Fruit fly (Drosophila melanogaster) whole organism, embryonic: Measurements from ENCODE around the gene CatB.

ENCODE experiments used
- Asciz ChIP-seq: fragments of 200-800 bp; sonication (Bioruptor generic); optimal IDR thresholded peaks from 2 replicates; lab custom pipeline; 2017; ENCODE audit warnings: missing biosample characterization, mild to moderate bottlenecking, missing genetic modification characterization, missing genetic modification reagents
- CG10321 ChIP-seq: fragments of 200-800 bp; sonication (Bioruptor generic); IDR thresholded peaks from 2 replicates; pipeline ENCODE4 v1.3.6; 2022; ENCODE audit warnings: missing biosample characterization, missing genetic modification characterization
- CG10654 ChIP-seq: fragments of 200-800 bp; sonication (Bioruptor generic); optimal IDR thresholded peaks from 2 replicates; lab custom pipeline; 2016; ENCODE audit warnings: missing biosample characterization, missing genetic modification characterization
- CG12769 ChIP-seq: fragments of 200-800 bp; sonication (Bioruptor generic); optimal IDR thresholded peaks from 2 replicates; lab custom pipeline; 2019; ENCODE audit warnings: missing biosample characterization, mild to moderate bottlenecking, missing genetic modification characterization, moderate library complexity
- CG14441 ChIP-seq: fragments of 200-800 bp; sonication (Bioruptor generic); IDR thresholded peaks from 2 replicates; pipeline ENCODE4 v1.3.6; 2022; ENCODE audit warnings: missing biosample characterization, missing genetic modification characterization
- CG14710 ChIP-seq: fragments of 200-800 bp; sonication (Bioruptor generic); optimal IDR thresholded peaks from 3 replicates; lab custom pipeline; 2019; ENCODE audit warnings: missing biosample characterization, mild to moderate bottlenecking, missing genetic modification characterization, moderate library complexity
- CG14965 ChIP-seq: fragments of 200-800 bp; sonication (Bioruptor generic); optimal IDR thresholded peaks from 2 replicates; lab custom pipeline; 2016; ENCODE audit warnings: missing biosample characterization, missing genetic modification characterization, borderline replicate concordance
- CG15479 ChIP-seq: fragments of 200-800 bp; sonication (Bioruptor generic); optimal IDR thresholded peaks from 3 replicates; lab custom pipeline; 2019; ENCODE audit warnings: missing biosample characterization, mild to moderate bottlenecking, missing genetic modification characterization, moderate library complexity
- CG15601 ChIP-seq: fragments of 200-800 bp; sonication (Bioruptor generic); optimal IDR thresholded peaks from 3 replicates; lab custom pipeline; 2019; ENCODE audit warnings: missing biosample characterization, mild to moderate bottlenecking, missing genetic modification characterization, moderate library complexity
- CG17186 ChIP-seq: fragments of 200-800 bp; sonication (Bioruptor generic); optimal IDR thresholded peaks from 3 replicates; lab custom pipeline; 2017; ENCODE audit warnings: missing biosample characterization, missing genetic modification reagents, missing genetic modification characterization
- CG17385 ChIP-seq: fragments of 200-800 bp; sonication (Bioruptor generic); optimal IDR thresholded peaks from 3 replicates; lab custom pipeline; 2018; ENCODE audit warnings: missing biosample characterization, mild to moderate bottlenecking, missing genetic modification characterization
- CG1792 ChIP-seq: fragments of 200-800 bp; sonication (Bioruptor generic); optimal IDR thresholded peaks from 2 replicates; lab custom pipeline; 2016; ENCODE audit warnings: missing biosample characterization, missing genetic modification characterization
- CG2116 ChIP-seq: fragments of 200-800 bp; sonication (Bioruptor generic); optimal IDR thresholded peaks from 3 replicates; lab custom pipeline; 2018; ENCODE audit warnings: missing biosample characterization, mild to moderate bottlenecking, missing genetic modification characterization
- CG2875 ChIP-seq: fragments of 200-800 bp; sonication (Bioruptor generic); optimal IDR thresholded peaks from 2 replicates; lab custom pipeline; 2017; ENCODE audit warnings: missing biosample characterization, mild to moderate bottlenecking, missing genetic modification characterization, missing genetic modification reagents
- CG3163 ChIP-seq: fragments of 200-800 bp; sonication (Bioruptor generic); optimal IDR thresholded peaks from 3 replicates; lab custom pipeline; 2016; ENCODE audit warnings: missing biosample characterization, missing genetic modification characterization
- CG32532 ChIP-seq: fragments of 200-800 bp; sonication (Bioruptor generic); IDR thresholded peaks from 2 replicates; pipeline ENCODE4 v1.3.6; 2022; ENCODE audit warnings: missing biosample characterization, missing genetic modification characterization
- CG32772 ChIP-seq: fragments of 200-800 bp; sonication (Bioruptor generic); IDR thresholded peaks from 2 replicates; pipeline ENCODE4 v1.3.6; 2022; ENCODE audit warnings: missing biosample characterization, missing genetic modification characterization
- CG3281 ChIP-seq: fragments of 200-800 bp; sonication (Bioruptor generic); optimal IDR thresholded peaks from 3 replicates; lab custom pipeline; 2017; ENCODE audit warnings: missing biosample characterization, mild to moderate bottlenecking, missing genetic modification characterization
- CG6654 ChIP-seq: fragments of 200-800 bp; sonication (Bioruptor generic); optimal IDR thresholded peaks from 2 replicates; lab custom pipeline; 2017; ENCODE audit warnings: missing biosample characterization, mild to moderate bottlenecking, missing genetic modification characterization
- CG8924 ChIP-seq: fragments of 200-800 bp; optimal IDR thresholded peaks from 3 replicates; lab custom pipeline; 2019; ENCODE audit warnings: missing biosample characterization, mild to moderate bottlenecking, missing genetic modification characterization, moderate library complexity
- CG9215 ChIP-seq: fragments of 200-800 bp; sonication (Bioruptor generic); IDR thresholded peaks from 2 replicates; pipeline ENCODE4 v1.3.6; 2022; ENCODE audit warnings: missing biosample characterization, missing genetic modification characterization
- CTCF ChIP-seq: fragments of 200-800 bp; sonication (Bioruptor generic); optimal IDR thresholded peaks from 2 replicates; lab custom pipeline; 2017; ENCODE audit warnings: missing biosample characterization, mild to moderate bottlenecking, missing genetic modification characterization, moderate library complexity
- Oli ChIP-seq: fragments of 200-800 bp; sonication (Bioruptor generic); optimal IDR thresholded peaks from 2 replicates; lab custom pipeline; 2018; ENCODE audit warnings: missing biosample characterization, mild to moderate bottlenecking, missing genetic modification characterization, moderate library complexity
- Scr ChIP-seq: fragments of 200-800 bp; sonication (Bioruptor generic); IDR thresholded peaks from 2 replicates; pipeline ENCODE4 v1.3.6; 2022; ENCODE audit warnings: missing biosample characterization, missing genetic modification characterization; ENCODE audit not compliant: partially characterized antibody
- TFAM ChIP-seq: fragments of 200-800 bp; sonication (Bioruptor generic); optimal IDR thresholded peaks from 2 replicates; lab custom pipeline; 2017; ENCODE audit warnings: missing biosample characterization, missing genetic modification characterization, inconsistent platforms
- Xbp1 ChIP-seq: fragments of 200-800 bp; sonication (Bioruptor generic); optimal IDR thresholded peaks from 3 replicates; lab custom pipeline; 2016; ENCODE audit warnings: missing biosample characterization, mild to moderate bottlenecking, missing genetic modification characterization
- Xrp1 ChIP-seq: fragments of 200-800 bp; sonication (Bioruptor generic); IDR thresholded peaks from 2 replicates; pipeline ENCODE4 v1.3.6; 2022; ENCODE audit warnings: missing biosample characterization, missing genetic modification characterization
- ash1 ChIP-seq: fragments of 200-800 bp; sonication (Bioruptor generic); optimal IDR thresholded peaks from 2 replicates; lab custom pipeline; 2018; ENCODE audit warnings: missing biosample characterization, mild to moderate bottlenecking, missing genetic modification characterization
- crol ChIP-seq: fragments of 200-800 bp; sonication (Bioruptor generic); IDR thresholded peaks from 2 replicates; pipeline ENCODE4 v1.3.6; 2022; ENCODE audit warnings: missing biosample characterization, missing genetic modification characterization
- danr ChIP-seq: fragments of 200-800 bp; sonication (Bioruptor generic); IDR thresholded peaks from 2 replicates; pipeline ENCODE4 v1.3.6; 2022; ENCODE audit warnings: missing biosample characterization, missing genetic modification characterization
- dmrt99B ChIP-seq: fragments of 200-800 bp; sonication (Bioruptor generic); optimal IDR thresholded peaks from 2 replicates; lab custom pipeline; 2018; ENCODE audit warnings: missing biosample characterization, mild to moderate bottlenecking, missing genetic modification characterization, moderate library complexity
- en ChIP-seq: fragments of 200-800 bp; sonication (Bioruptor generic); optimal IDR thresholded peaks from 2 replicates; lab custom pipeline; 2016; ENCODE audit warnings: missing biosample characterization, missing genetic modification characterization
- ewg ChIP-seq: fragments of 200-800 bp; sonication (Bioruptor generic); optimal IDR thresholded peaks from 3 replicates; lab custom pipeline; 2017; ENCODE audit warnings: mild to moderate bottlenecking, missing biosample characterization, missing genetic modification reagents, missing genetic modification characterization
- ind ChIP-seq: fragments of 200-800 bp; sonication (Bioruptor generic); optimal IDR thresholded peaks from 3 replicates; lab custom pipeline; 2016; ENCODE audit warnings: missing biosample characterization, missing genetic modification characterization
- kah ChIP-seq: fragments of 200-800 bp; sonication (Bioruptor generic); optimal IDR thresholded peaks from 2 replicates; lab custom pipeline; 2018; ENCODE audit warnings: missing biosample characterization, mild to moderate bottlenecking, missing genetic modification characterization
- kay ChIP-seq: fragments of 200-800 bp; sonication (Bioruptor generic); optimal IDR thresholded peaks from 2 replicates; lab custom pipeline; 2016; ENCODE audit warnings: missing biosample characterization, missing genetic modification characterization
- ken ChIP-seq: fragments of 200-800 bp; sonication (Bioruptor generic); IDR thresholded peaks from 3 replicates; pipeline ENCODE4 v1.3.6; 2022; ENCODE audit warnings: missing biosample characterization, missing genetic modification characterization
- knrl ChIP-seq: fragments of 200-800 bp; sonication (Bioruptor generic); IDR thresholded peaks from 3 replicates; pipeline ENCODE4 v1.3.6; 2022; ENCODE audit warnings: missing biosample characterization, missing genetic modification characterization; ENCODE audit not compliant: partially characterized antibody
- lilli ChIP-seq: fragments of 200-800 bp; sonication (Bioruptor generic); optimal IDR thresholded peaks from 3 replicates; lab custom pipeline; 2016; ENCODE audit warnings: missing biosample characterization, missing genetic modification characterization
- nau ChIP-seq: fragments of 200-800 bp; sonication (Bioruptor generic); optimal IDR thresholded peaks from 3 replicates; lab custom pipeline; 2017; ENCODE audit warnings: missing biosample characterization, mild to moderate bottlenecking, missing genetic modification characterization, missing genetic modification reagents
- nerfin-1 ChIP-seq: fragments of 200-800 bp; sonication (Bioruptor generic); optimal IDR thresholded peaks from 3 replicates; lab custom pipeline; 2019; ENCODE audit warnings: missing biosample characterization, mild to moderate bottlenecking, missing genetic modification characterization, moderate library complexity
- phol ChIP-seq: fragments of 200-800 bp; sonication (Bioruptor generic); optimal IDR thresholded peaks from 3 replicates; lab custom pipeline; 2018; ENCODE audit warnings: missing biosample characterization, mild to moderate bottlenecking, missing genetic modification characterization, moderate library complexity
- psq ChIP-seq: fragments of 200-800 bp; sonication (Bioruptor generic); optimal IDR thresholded peaks from 2 replicates; lab custom pipeline; 2017; ENCODE audit warnings: missing biosample characterization, missing genetic modification characterization
- pzg ChIP-seq: fragments of 200-800 bp; sonication (Bioruptor generic); optimal IDR thresholded peaks from 3 replicates; lab custom pipeline; 2018; ENCODE audit warnings: missing biosample characterization, mild to moderate bottlenecking, missing genetic modification characterization, moderate library complexity
- schlank ChIP-seq: fragments of 200-800 bp; sonication (Bioruptor generic); optimal IDR thresholded peaks from 2 replicates; lab custom pipeline; 2018; ENCODE audit warnings: missing biosample characterization, mild to moderate bottlenecking, missing genetic modification characterization
- sd ChIP-seq: fragments of 200-800 bp; sonication (Bioruptor generic); optimal IDR thresholded peaks from 3 replicates; lab custom pipeline; 2018; ENCODE audit warnings: missing biosample characterization, mild to moderate bottlenecking, missing genetic modification characterization, moderate library complexity
- sisA ChIP-seq: fragments of 200-800 bp; sonication (Bioruptor generic); IDR thresholded peaks from 2 replicates; pipeline ENCODE4 v1.3.6; 2022; ENCODE audit warnings: missing biosample characterization, missing genetic modification characterization
- unpg ChIP-seq: fragments of 200-800 bp; sonication (Bioruptor generic); optimal IDR thresholded peaks from 3 replicates; lab custom pipeline; 2018; ENCODE audit warnings: missing biosample characterization, mild to moderate bottlenecking, missing genetic modification characterization, moderate library complexity
- zen2 ChIP-seq: fragments of 200-800 bp; sonication (Bioruptor generic); IDR thresholded peaks from 3 replicates; pipeline ENCODE4 v1.3.6; 2022; ENCODE audit warnings: missing biosample characterization, missing genetic modification characterization; ENCODE audit not compliant: partially characterized antibody

CatB gene

dm6 chr2L:8691292-8691975, 13.9 kb upstream of the CatB start (continued):
- TF ChIP-seq pzg (GFP tag; lab: Kevin White, UChicago) (no peak), CG10321 (peak; percentile 30; the same call in 1 of the 2 replicates), CG32772 (peak; percentile 68), lilli (GFP tag; lab: Kevin White, UChicago) (peak; percentile 71), phol (tag; lab: Kevin White, UChicago) (peak; percentile 94), CG9215 (peak; percentile 74), ewg (GFP tag; lab: Kevin White, UChicago) (peak; percentile 81), kay (GFP tag; lab: Kevin White, UChicago) (peak; percentile 83), CG14441 (GFP tag; lab: Robert Waterston, UW) (0 out of 2 replicates have a peak, but pooled peaks have one; percentile 63), ken (GFP tag; lab: Robert Waterston, UW) (peak; percentile 23; the same call in 1 of the 3 replicates), sd (tag; lab: Kevin White, UChicago) (peak; percentile 67), nerfin-1 (tag; lab: Kevin White, UChicago) (peak; percentile 88), sisA (GFP tag; lab: Robert Waterston, UW) (peak; percentile 67; the same call in 1 of the 2 replicates), CG10654 (GFP tag; lab: Kevin White, UChicago) (peak; percentile 78), kah (GFP tag; lab: Kevin White, UChicago) (peak; percentile 82), en (GFP tag; lab: Kevin White, UChicago) (peak; percentile 11), Xrp1 (GFP tag; lab: Robert Waterston, UW) (peak; percentile 84), CTCF (GFP tag; lab: Kevin White, UChicago) (peak; percentile 37), nau (GFP tag; lab: Kevin White, UChicago) (peak; percentile 86), schlank (no peak), Xbp1 (GFP tag; lab: Kevin White, UChicago) (peak; percentile 89), CG17186 (peak; percentile 32), CG6654 (GFP tag; lab: Kevin White, UChicago) (peak; percentile 66), CG2116 (GFP tag; lab: Kevin White, UChicago) (peak; percentile 66), ind (peak; percentile 75), crol (GFP tag; lab: Robert Waterston, UW) (no peak), knrl (GFP tag; lab: Robert Waterston, UW) (peak; percentile 24; the same call in 1 of the 3 replicates), dmrt99B (tag; lab: Kevin White, UChicago) (peak; percentile 94), ash1 (GFP tag; lab: Kevin White, UChicago) (peak; percentile 35), CG15601 (tag; lab: Kevin White, UChicago) (peak; percentile 91), CG14965 (GFP tag; lab: Kevin White, UChicago) (no peak), CG3163 (GFP tag; lab: Kevin White, UChicago) (peak; percentile 57), CG1792 (GFP tag; lab: Kevin White, UChicago) (no peak), CG3281 (GFP tag; lab: Kevin White, UChicago) (peak; percentile 89), zen2 (no peak), CG14710 (tag; lab: Kevin White, UChicago) (peak; percentile 92), danr (GFP tag; lab: Robert Waterston, UW) (peak; percentile 29; the same call in 1 of the 2 replicates), unpg (GFP tag; lab: Kevin White, UChicago) (peak; percentile 82), Scr (GFP tag; lab: Robert Waterston, UW) (no peak), CG32532 (peak; percentile 70), CG15479 (GFP tag; lab: Kevin White, UChicago) (no peak), Asciz (GFP tag; lab: Kevin White, UChicago) (peak; percentile 82), Oli (peak; percentile 94), CG8924 (tag; lab: Kevin White, UChicago) (peak; percentile 94), CG12769 (peak; percentile 29), psq (GFP tag; lab: Kevin White, UChicago) (peak; percentile 44), CG2875 (GFP tag; lab: Kevin White, UChicago) (peak; percentile 80), TFAM (peak; percentile 35), CG17385 (GFP tag; lab: Kevin White, UChicago) (peak; percentile 88)
